Worm (Caenorhabditis elegans): Measurements from ENCODE around the gene T25E4.2.
A peak's percentile ranks its signal among the peaks of the same experiment; 100 is the strongest.

T25E4.2 gene

DNA sequence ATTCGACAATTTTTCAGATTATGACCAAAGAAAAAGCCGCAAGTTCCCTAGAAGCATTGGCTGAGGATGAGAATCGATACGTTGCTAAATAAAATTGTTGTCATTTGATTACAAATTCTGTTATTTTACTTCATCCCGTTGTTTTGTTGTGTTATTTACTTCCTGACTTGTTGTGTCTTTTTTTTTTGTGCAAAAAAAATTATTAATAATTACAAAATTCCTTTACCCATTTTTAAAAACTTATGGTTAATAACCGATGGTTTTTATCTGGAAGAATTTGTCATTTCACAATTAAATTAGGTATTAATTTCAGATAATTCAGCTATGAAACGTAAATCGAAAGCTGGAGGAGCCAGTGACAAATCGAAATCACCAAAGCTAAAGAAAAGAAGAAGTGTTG is 14.0 kb upstream of the T25E4.2 start, which contains the start of gene C17G10.1:
Gene C17G10.1 (plus strand): TSS at position 301 of the 400 bp plus-strand sequence.
- TF ChIP-seq klf-2 (GFP tag; conservative IDR thresholded peaks at IDR 0.05): no peak

DNA sequence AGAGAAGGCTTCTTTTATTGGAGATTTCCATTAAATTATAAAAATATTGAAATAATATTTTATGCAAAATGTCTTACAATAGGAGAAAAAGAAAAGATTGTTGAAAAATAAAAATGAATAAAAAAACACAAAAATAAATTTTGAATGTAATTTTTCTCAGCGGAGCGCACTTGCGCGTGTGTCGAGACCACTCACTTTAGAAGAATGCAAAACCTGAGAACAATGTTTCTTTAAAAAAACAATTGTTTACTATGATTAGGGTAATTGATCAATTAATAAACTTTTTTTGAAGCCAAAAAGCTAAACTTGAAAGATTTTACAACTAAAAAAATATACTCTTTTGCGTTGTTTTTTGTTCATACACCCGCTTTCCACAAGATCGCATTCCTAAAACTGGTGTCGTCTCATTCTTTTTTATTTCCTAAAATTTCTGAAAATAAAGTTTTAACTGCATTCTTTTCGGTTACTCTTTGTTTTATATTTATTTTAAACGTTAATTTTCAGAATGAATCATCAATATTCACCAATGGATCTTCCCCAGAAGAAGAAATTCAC is 12.1 kb upstream of the T25E4.2 start, which contains the start of gene ttc-4:
Gene ttc-4 (plus strand): TSS at position 505 of the 555 bp plus-strand sequence.
- TF ChIP-seq cog-1 (tag; optimal IDR thresholded peaks at IDR 0.05) (peak; percentile 56), med-1 (GFP tag; optimal IDR thresholded peaks at IDR 0.05; ENCODE audit: insufficient read depth) (no peak), klf-2 (GFP tag; conservative IDR thresholded peaks at IDR 0.05) (0 out of 2 replicates have a peak, but pooled peaks have one; percentile 44)

DNA sequence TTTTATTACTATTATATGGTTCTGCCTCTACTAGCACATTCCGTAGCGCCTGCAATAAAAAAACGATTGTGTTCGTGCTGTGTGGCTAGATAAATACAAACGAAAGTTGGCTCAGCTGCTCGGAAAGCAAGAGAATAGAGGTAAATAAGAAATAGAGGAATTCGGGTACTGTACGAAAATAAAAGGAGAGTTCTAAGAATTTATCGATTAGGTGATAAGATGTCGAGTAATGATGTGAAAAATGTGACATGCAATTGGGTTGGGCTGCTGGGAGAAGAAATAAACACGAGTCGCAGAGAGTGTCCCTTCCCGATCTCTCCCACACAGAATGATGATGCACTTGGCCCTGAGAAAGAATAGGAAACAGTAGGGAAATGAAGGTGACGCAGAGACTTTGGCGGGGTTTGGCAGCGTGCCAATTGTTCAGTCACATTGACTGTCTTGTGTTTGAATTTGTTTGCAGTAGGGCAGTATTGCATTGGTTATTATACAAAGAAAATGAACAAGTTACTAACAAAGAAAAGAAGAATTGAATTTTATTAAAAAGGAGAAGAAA is 11.2 kb upstream of the T25E4.2 start, which contains the start of gene cdc-14:
Gene cdc-14 (minus strand): TSS at position 51 of the 556 bp plus-strand sequence.
- TF ChIP-seq cog-1 (tag; optimal IDR thresholded peaks at IDR 0.05) (peak; percentile 60), ztf-23 (GFP tag; IDR thresholded peaks at IDR 0.05) (0 out of 2 replicates have a peak, but pooled peaks have one; percentile 10), tab-1 (GFP tag; IDR thresholded peaks at IDR 0.05) (no peak)

DNA sequence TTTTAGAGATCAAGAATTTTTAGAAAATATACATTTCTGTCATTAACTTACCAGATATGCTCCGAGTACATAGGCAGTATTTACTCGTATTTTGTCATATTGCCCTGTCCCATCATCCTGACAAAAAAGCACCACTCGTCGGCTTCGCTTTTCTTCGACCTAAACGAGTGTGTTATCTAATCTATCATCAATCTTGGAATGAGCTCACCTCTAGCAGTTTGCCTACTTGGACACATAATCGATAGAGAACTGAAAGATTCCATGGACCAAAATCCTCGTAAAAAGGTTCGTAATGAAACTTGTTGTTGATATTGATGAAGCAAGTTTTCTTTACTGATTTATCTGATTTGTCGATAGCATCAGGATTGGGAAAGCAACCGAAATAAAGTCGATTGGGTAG is 10.6 kb upstream of the T25E4.2 start:
- TF ChIP-seq cog-1 (tag; optimal IDR thresholded peaks at IDR 0.05) (no peak), med-1 (GFP tag; optimal IDR thresholded peaks at IDR 0.05; ENCODE audit: insufficient read depth) (no peak), ref-1 (GFP tag; conservative IDR thresholded peaks at IDR 0.05) (no peak), T22C8.4 (GFP tag; IDR thresholded peaks at IDR 0.05) (no peak), tab-1 (GFP tag; IDR thresholded peaks at IDR 0.05) (no peak), ztf-23 (GFP tag; IDR thresholded peaks at IDR 0.05) (no peak), ztf-29 (GFP tag; IDR thresholded peaks at IDR 0.05) (no peak), flt-1 (GFP tag; IDR thresholded peaks at IDR 0.05) (no peak), klf-2 (GFP tag; conservative IDR thresholded peaks at IDR 0.05) (no peak)

DNA sequence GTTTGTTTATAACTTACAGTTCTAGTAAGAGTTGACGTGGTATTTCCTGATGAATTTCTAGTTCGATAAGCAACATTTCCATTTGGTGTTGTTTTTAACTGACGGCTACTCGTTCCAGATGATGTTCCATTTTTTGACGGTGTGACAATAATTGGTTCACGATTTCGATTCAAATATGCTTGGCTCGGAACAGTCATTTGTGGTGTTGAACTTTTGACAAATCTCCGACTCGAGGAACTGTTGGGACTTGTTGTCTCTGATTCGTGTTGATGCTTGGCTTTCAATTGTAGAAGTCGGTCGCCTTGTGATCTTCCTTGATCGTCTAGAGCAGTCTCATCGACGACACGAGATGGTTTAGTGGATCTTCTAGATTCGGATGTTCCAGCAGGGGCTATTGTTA is 9.3 kb upstream of the T25E4.2 start:
- TF ChIP-seq cog-1 (tag; optimal IDR thresholded peaks at IDR 0.05) (no peak), T22C8.4 (GFP tag; IDR thresholded peaks at IDR 0.05) (no peak), med-1 (GFP tag; optimal IDR thresholded peaks at IDR 0.05; ENCODE audit: insufficient read depth) (no peak), ztf-29 (GFP tag; IDR thresholded peaks at IDR 0.05) (no peak), ref-1 (GFP tag; conservative IDR thresholded peaks at IDR 0.05) (no peak), tab-1 (GFP tag; IDR thresholded peaks at IDR 0.05) (no peak), flt-1 (GFP tag; IDR thresholded peaks at IDR 0.05) (no peak), ztf-23 (GFP tag; IDR thresholded peaks at IDR 0.05) (no peak), klf-2 (GFP tag; conservative IDR thresholded peaks at IDR 0.05) (no peak)

DNA sequence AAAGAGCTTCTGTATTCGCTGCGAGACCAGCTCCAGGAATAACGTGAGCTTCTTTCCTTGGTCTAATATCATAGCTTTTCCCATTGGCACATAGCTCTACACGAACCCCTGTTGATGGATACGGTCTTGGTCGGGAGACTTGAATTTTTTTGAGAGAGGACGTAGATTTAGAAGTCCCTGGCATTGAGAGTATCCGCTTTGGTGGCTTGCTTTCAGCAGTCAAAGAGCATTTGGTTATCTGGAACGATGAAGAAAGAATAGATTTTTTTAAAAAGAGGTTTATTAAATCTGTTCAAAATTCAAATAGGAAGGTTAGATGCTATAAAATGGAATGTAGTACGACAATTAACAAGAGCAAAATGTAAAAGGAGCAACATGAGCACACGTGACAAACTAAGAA is 7.5 kb upstream of the T25E4.2 start, which contains the start of gene C17G10.13:
Gene C17G10.13 (minus strand): TSS at position 101 of the 400 bp plus-strand sequence.
- TF ChIP-seq klf-2 (GFP tag; conservative IDR thresholded peaks at IDR 0.05): no peak
- no peak for TF ChIP-seq ztf-29 (GFP tag; IDR thresholded peaks at IDR 0.05)
- TF ChIP-seq cog-1 (tag; optimal IDR thresholded peaks at IDR 0.05): no peak
- no peak for TF ChIP-seq tab-1 (GFP tag; IDR thresholded peaks at IDR 0.05)
- no peak for TF ChIP-seq ref-1 (GFP tag; conservative IDR thresholded peaks at IDR 0.05)
- no peak for TF ChIP-seq flt-1 (GFP tag; IDR thresholded peaks at IDR 0.05)
- TF ChIP-seq med-1 (GFP tag; optimal IDR thresholded peaks at IDR 0.05; ENCODE audit: insufficient read depth): no peak
- TF ChIP-seq T22C8.4 (GFP tag; IDR thresholded peaks at IDR 0.05): no peak
- TF ChIP-seq ztf-23 (GFP tag; IDR thresholded peaks at IDR 0.05): no peak

DNA sequence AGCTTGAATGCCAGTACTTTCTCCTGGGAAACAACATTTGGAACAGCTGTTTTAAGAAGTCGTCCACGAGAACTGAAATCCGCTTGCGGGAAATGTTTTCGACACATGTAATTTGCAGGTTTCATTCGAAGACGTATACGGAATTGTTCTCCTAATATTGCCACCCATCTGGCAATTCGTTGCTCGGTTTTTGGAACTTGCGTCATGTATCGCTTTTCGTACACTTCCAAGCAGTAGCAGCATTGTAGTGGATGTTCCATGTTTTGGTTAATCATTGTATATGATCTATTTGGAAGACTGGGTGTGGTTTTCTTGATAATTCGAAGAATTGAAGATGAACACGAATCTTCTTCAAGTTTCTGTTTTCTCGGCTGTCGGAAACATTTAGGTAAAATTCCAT is 5.6 kb upstream of the T25E4.2 start:
- TF ChIP-seq ztf-29 (GFP tag; IDR thresholded peaks at IDR 0.05) (no peak), flt-1 (GFP tag; IDR thresholded peaks at IDR 0.05) (no peak), ref-1 (GFP tag; conservative IDR thresholded peaks at IDR 0.05) (no peak), ztf-23 (GFP tag; IDR thresholded peaks at IDR 0.05) (no peak), cog-1 (tag; optimal IDR thresholded peaks at IDR 0.05) (no peak), tab-1 (GFP tag; IDR thresholded peaks at IDR 0.05) (no peak), klf-2 (GFP tag; conservative IDR thresholded peaks at IDR 0.05) (no peak), med-1 (GFP tag; optimal IDR thresholded peaks at IDR 0.05; ENCODE audit: insufficient read depth) (no peak), T22C8.4 (GFP tag; IDR thresholded peaks at IDR 0.05) (no peak)

DNA sequence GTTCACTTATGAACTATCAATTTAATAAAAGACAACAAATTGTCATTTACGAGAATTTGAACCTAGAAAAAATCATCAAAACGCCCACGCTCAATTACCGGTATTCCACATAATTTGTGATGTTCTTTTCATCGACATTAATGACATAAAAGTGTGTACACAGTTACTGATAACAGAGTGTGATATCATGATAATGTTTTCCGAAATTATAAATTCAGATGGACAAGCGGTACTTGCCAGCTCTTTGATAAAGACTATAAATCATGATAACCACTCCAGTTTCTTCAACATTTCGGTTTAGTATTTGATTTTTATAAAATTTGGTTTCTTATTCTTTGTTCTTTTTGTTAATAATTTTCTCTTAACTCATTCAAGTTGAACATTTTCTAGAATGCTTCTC is 3.6 kb upstream of the T25E4.2 start, which contains the start of gene lys-8:
Gene lys-8 (plus strand): TSS at position 391 of the 400 bp plus-strand sequence.
- TF ChIP-seq T22C8.4 (GFP tag; IDR thresholded peaks at IDR 0.05) (no peak), med-1 (GFP tag; optimal IDR thresholded peaks at IDR 0.05; ENCODE audit: insufficient read depth) (no peak)

DNA sequence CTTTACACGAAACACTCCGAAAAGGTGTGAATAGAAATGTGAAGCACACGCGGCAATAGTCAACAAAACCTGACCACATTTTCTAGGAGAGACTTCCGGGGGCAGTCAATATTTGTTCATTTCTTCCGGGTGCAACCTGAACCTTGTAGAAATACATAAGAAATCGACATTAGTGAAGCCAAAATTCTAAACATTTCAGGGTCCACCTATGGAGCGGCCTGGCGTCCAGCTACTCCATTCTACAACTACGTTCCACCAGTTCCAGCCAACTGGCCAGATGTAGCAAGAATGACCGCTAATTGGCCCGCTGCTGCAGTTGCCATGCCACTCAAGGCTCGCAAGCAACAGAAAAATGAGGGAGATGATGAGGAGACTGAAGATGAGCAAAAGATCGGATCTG is 3.0 kb downstream of the T25E4.2 start:
- TF ChIP-seq klf-2 (GFP tag; conservative IDR thresholded peaks at IDR 0.05) (no peak), ztf-23 (GFP tag; IDR thresholded peaks at IDR 0.05) (no peak), cog-1 (tag; optimal IDR thresholded peaks at IDR 0.05) (no peak), ztf-29 (GFP tag; IDR thresholded peaks at IDR 0.05) (no peak), tab-1 (GFP tag; IDR thresholded peaks at IDR 0.05) (no peak), ref-1 (GFP tag; conservative IDR thresholded peaks at IDR 0.05) (no peak), flt-1 (GFP tag; IDR thresholded peaks at IDR 0.05) (no peak), T22C8.4 (GFP tag; IDR thresholded peaks at IDR 0.05) (no peak), med-1 (GFP tag; optimal IDR thresholded peaks at IDR 0.05; ENCODE audit: insufficient read depth) (no peak)

DNA sequence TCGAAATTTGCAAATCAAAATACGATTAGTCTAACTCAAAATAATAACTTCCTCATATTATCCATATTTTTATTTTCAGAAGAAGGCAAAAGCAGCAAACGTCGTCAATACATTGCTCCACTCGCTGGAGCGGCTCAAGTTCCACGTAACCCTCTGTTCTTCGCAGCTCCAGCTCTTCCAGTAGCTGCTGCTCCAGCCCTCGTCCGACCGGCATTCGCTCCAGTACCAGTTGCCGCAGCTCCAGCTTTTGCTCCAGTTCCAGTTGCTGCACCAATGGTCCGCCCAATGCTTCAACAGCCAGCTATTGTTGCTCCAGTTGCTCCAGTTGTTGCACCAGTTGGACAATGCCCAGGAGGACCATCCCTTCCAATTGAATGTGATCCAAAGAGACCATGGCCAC is 3.5 kb downstream of the T25E4.2 start:
- TF ChIP-seq ref-1 (GFP tag; conservative IDR thresholded peaks at IDR 0.05): no peak

DNA sequence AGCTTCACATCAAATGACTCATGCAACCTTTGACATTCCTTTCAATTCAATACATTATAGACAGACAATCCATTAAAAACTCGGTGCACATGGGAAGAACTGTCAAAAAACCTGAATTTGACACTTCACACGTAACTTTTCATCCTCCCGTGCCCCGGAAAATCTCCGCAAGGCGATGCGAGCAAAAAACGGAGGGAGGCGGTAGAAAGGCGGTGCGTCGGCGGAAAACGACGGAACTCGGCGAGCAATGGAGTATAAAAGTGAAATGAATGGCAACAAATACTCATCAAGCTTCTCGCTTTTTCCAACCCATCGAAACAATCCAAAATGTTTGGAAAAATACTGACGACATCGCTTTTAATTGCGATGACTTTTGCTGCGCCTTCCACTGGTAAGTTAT is 4.2 kb downstream of the T25E4.2 start, which contains the start of gene T25E4.1:
Gene T25E4.1 (plus strand): TSS at position 301 of the 400 bp plus-strand sequence.
- TF ChIP-seq ztf-29 (GFP tag; IDR thresholded peaks at IDR 0.05): no peak
- no peak for TF ChIP-seq klf-2 (GFP tag; conservative IDR thresholded peaks at IDR 0.05)
- TF ChIP-seq T22C8.4 (GFP tag; IDR thresholded peaks at IDR 0.05): no peak
- TF ChIP-seq ref-1 (GFP tag; conservative IDR thresholded peaks at IDR 0.05): no peak
- no peak for TF ChIP-seq med-1 (GFP tag; optimal IDR thresholded peaks at IDR 0.05; ENCODE audit: insufficient read depth)
- no peak for TF ChIP-seq cog-1 (tag; optimal IDR thresholded peaks at IDR 0.05)
- TF ChIP-seq flt-1 (GFP tag; IDR thresholded peaks at IDR 0.05): no peak
- TF ChIP-seq tab-1 (GFP tag; IDR thresholded peaks at IDR 0.05): no peak
- TF ChIP-seq ztf-23 (GFP tag; IDR thresholded peaks at IDR 0.05): no peak
